Worm (Caenorhabditis elegans) whole organism, young adult: ENCODE results near the gene bath-26.

Source experiments
- C17E4.6 ChIP-seq: fragments of 200-800 bp; sonication (Bioruptor generic); IDR thresholded peaks from 2 replicates; pipeline ENCODE4 v1.3.6; 2022; ENCODE audit warnings: missing genetic modification reagents, missing genetic modification characterization, missing compliant biosample characterization
- F22D6.2 ChIP-seq: sonication (generic microtip); optimal IDR thresholded peaks from 2 replicates; lab custom pipeline; 2016; ENCODE audit warnings: mild to moderate bottlenecking, missing genetic modification characterization, missing compliant biosample characterization
- K11D2.4 ChIP-seq: fragments of 200-800 bp; sonication (Bioruptor generic); IDR thresholded peaks from 2 replicates; pipeline ENCODE4 v1.3.6; 2022; ENCODE audit warnings: missing genetic modification reagents, missing genetic modification characterization, missing compliant biosample characterization
- ama-1 ChIP-seq, 3 experiments: fragments of 150-350 bp in 1 of 3; sonication (generic microtip) in 2 of 3; optimal IDR thresholded peaks; 2 replicates each; lab custom pipeline; 2014 to 2018; ENCODE audit warnings: missing biosample characterization in 2 of 3, missing genetic modification characterization in 2 of 3, missing genetic modification reagents in 2 of 3
- dpl-1 ChIP-seq: fragments of 150-350 bp; optimal IDR thresholded peaks from 2 replicates; lab custom pipeline; 2014; ENCODE audit warnings: missing biosample characterization, missing genetic modification reagents, missing genetic modification characterization
- egl-18 ChIP-seq: fragments of 200-800 bp; sonication (Bioruptor generic); IDR thresholded peaks from 2 replicates; pipeline ENCODE4 v1.3.6; 2022; ENCODE audit warnings: missing genetic modification reagents, missing genetic modification characterization, missing compliant biosample characterization
- ets-4 ChIP-seq: fragments of 200-800 bp; sonication (Bioruptor generic); optimal IDR thresholded peaks from 2 replicates; lab custom pipeline; 2018; ENCODE audit warnings: mild to moderate bottlenecking, missing genetic modification characterization, missing compliant biosample characterization
- lin-40 ChIP-seq: sonication (generic microtip); optimal IDR thresholded peaks from 2 replicates; lab custom pipeline; 2016; ENCODE audit warnings: missing genetic modification characterization, mild to moderate bottlenecking, missing compliant biosample characterization, missing genotype, missing genetic modification reagents
- nhr-120 ChIP-seq: fragments of 200-800 bp; sonication (Bioruptor generic); IDR thresholded peaks from 2 replicates; pipeline ENCODE4 v1.3.6; 2022; ENCODE audit warnings: missing genetic modification characterization, missing compliant biosample characterization
- pbrm-1 ChIP-seq: fragments of 200-800 bp; sonication (Bioruptor generic); IDR thresholded peaks from 2 replicates; pipeline ENCODE4 v1.3.6; 2022; ENCODE audit warnings: missing genetic modification reagents, missing genetic modification characterization, missing compliant biosample characterization
- tbx-9 ChIP-seq: sonication (generic microtip); optimal IDR thresholded peaks from 2 replicates; lab custom pipeline; 2016; ENCODE audit warnings: borderline replicate concordance, missing genetic modification characterization, inconsistent platforms, missing compliant biosample characterization
- tlf-1 ChIP-seq: fragments of 200-800 bp; sonication (Bioruptor generic); optimal IDR thresholded peaks from 2 replicates; lab custom pipeline; 2018; ENCODE audit warnings: mild to moderate bottlenecking, missing genetic modification characterization, missing compliant biosample characterization
- unc-130 ChIP-seq: sonication (generic microtip); optimal IDR thresholded peaks from 2 replicates; lab custom pipeline; 2016; ENCODE audit warnings: missing genetic modification reagents, missing genetic modification characterization, missing compliant biosample characterization

DNA sequence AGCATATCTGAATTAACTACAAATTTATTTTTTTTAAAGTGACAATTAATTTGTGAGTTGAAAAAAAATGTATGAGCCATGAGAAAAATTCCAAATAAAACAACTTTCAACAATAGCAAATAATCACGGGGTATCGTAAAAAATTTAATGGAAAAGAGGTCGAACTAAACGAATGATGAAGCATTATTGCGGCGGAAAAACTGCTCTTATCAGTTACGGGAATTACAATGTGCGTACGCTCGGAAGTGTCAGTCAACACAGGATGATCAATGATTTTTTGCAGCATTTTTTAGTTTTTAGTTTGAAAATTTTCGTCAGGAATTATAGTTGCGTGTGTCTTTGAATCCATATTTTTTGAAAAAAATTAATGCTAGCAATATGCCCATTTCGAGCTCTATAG lies 23.8 kb downstream of the bath-26 start:
- TF ChIP-seq tbx-9 (tag; lab: Kevin White, UChicago) (no peak), unc-130 (no peak), tlf-1 (no peak), K11D2.4 (GFP tag; lab: Robert Waterston, UW) (no peak), egl-18 (GFP tag; lab: Robert Waterston, UW) (no peak), dpl-1 (GFP tag; lab: Kevin White, UChicago) (no peak), nhr-120 (no peak), C17E4.6 (GFP tag; lab: Robert Waterston, UW) (no peak), lin-40 (tag; lab: Kevin White, UChicago) (no peak), F22D6.2 (tag; lab: Kevin White, UChicago) (no peak), ama-1 (optimal IDR thresholded peaks at IDR 0.05; lab: Kevin White, UChicago) (no peak), ama-1 (GFP tag; optimal IDR thresholded peaks at IDR 0.05; lab: Kevin White, UChicago) (no peak), pbrm-1 (GFP tag; lab: Robert Waterston, UW) (no peak), ets-4 (GFP tag; lab: Kevin White, UChicago) (no peak)
